Fruit fly (Drosophila melanogaster): ENCODE results near the gene CG3603.

dm6 chrX:2984902-2985772 lies 37.3 kb downstream of the CG3603 start:
- TF ChIP-seq CG7101 (tag; optimal IDR thresholded peaks at IDR 0.05), result no peak
- no peak for TF ChIP-seq Crg-1 (GFP tag; optimal IDR thresholded peaks at IDR 0.05)
- TF ChIP-seq CG14711 (tag; optimal IDR thresholded peaks at IDR 0.05), result no peak
- no peak for TF ChIP-seq pad (GFP tag; optimal IDR thresholded peaks at IDR 0.05)
- TF ChIP-seq Clk (GFP tag; optimal IDR thresholded peaks at IDR 0.05), result no peak
- TF ChIP-seq tj (GFP tag; optimal IDR thresholded peaks at IDR 0.05), result no peak
- TF ChIP-seq bab1 (GFP tag; optimal IDR thresholded peaks at IDR 0.05), result no peak
- no peak for TF ChIP-seq kay (GFP tag; ENCODE audit: borderline replicate concordance)
- TF ChIP-seq CG12768 (GFP tag; optimal IDR thresholded peaks at IDR 0.05), result no peak
